Fruit fly (Drosophila melanogaster) whole organism, pupa: Measurements from ENCODE around the gene CG31075.

Source experiments
- CG10348 ChIP-seq: fragments of 200-800 bp; sonication (Bioruptor generic); IDR thresholded peaks from 2 replicates; pipeline ENCODE4 v1.3.6; 2022; ENCODE audit warnings: missing biosample characterization, missing genetic modification characterization
- CG12605 ChIP-seq: fragments of 200-800 bp; sonication (Bioruptor generic); IDR thresholded peaks from 2 replicates; pipeline ENCODE4 v1.3.6; 2022; ENCODE audit warnings: missing biosample characterization, missing genetic modification characterization
- CG13204 ChIP-seq: fragments of 200-800 bp; sonication (Bioruptor generic); optimal IDR thresholded peaks from 2 replicates; lab custom pipeline; 2018; ENCODE audit warnings: missing biosample characterization, mild to moderate bottlenecking, missing genetic modification characterization, moderate library complexity
- CG14655 ChIP-seq: fragments of 200-800 bp; sonication (Bioruptor generic); optimal IDR thresholded peaks from 3 replicates; lab custom pipeline; 2017; ENCODE audit warnings: mild to moderate bottlenecking, missing biosample characterization, missing genetic modification reagents, missing genetic modification characterization
- CG15710 ChIP-seq: fragments of 200-800 bp; sonication (Bioruptor generic); optimal IDR thresholded peaks from 2 replicates; lab custom pipeline; 2018; ENCODE audit warnings: missing biosample characterization, mild to moderate bottlenecking, missing genetic modification characterization, moderate library complexity
- CG17806 ChIP-seq: fragments of 200-800 bp; sonication (Bioruptor generic); optimal IDR thresholded peaks from 2 replicates; lab custom pipeline; 2018; ENCODE audit warnings: missing biosample characterization, mild to moderate bottlenecking, missing genetic modification characterization, moderate library complexity
- CG32121 ChIP-seq: fragments of 200-800 bp; sonication (Bioruptor generic); IDR thresholded peaks from 2 replicates; pipeline ENCODE4 v1.3.6; 2022; ENCODE audit warnings: missing biosample characterization, missing genetic modification characterization
- CG34367 ChIP-seq: fragments of 200-800 bp; sonication (Bioruptor generic); optimal IDR thresholded peaks from 2 replicates; lab custom pipeline; 2018; ENCODE audit warnings: missing biosample characterization, mild to moderate bottlenecking, missing genetic modification characterization
- CG4496 ChIP-seq: fragments of 200-800 bp; sonication (Bioruptor generic); IDR thresholded peaks from 3 replicates; pipeline ENCODE4 v1.3.6; 2022; ENCODE audit warnings: missing biosample characterization, missing genetic modification characterization
- CG8159 ChIP-seq: fragments of 200-800 bp; sonication (Bioruptor generic); optimal IDR thresholded peaks from 3 replicates; lab custom pipeline; 2018; ENCODE audit warnings: missing biosample characterization, mild to moderate bottlenecking, missing genetic modification characterization, moderate library complexity
- CG8301 ChIP-seq: fragments of 200-800 bp; sonication (Bioruptor generic); optimal IDR thresholded peaks from 2 replicates; lab custom pipeline; 2018; ENCODE audit warnings: missing biosample characterization, mild to moderate bottlenecking, missing genetic modification characterization
- CG9948 ChIP-seq: fragments of 200-800 bp; sonication (Bioruptor generic); optimal IDR thresholded peaks from 2 replicates; lab custom pipeline; 2018; ENCODE audit warnings: missing biosample characterization, mild to moderate bottlenecking, missing genetic modification characterization, moderate library complexity
- D1 ChIP-seq: fragments of 200-800 bp; sonication (Bioruptor generic); optimal IDR thresholded peaks from 2 replicates; lab custom pipeline; 2018; ENCODE audit warnings: missing biosample characterization, mild to moderate bottlenecking, missing genetic modification characterization, moderate library complexity
- EcR ChIP-seq: fragments of 200-800 bp; sonication (Bioruptor generic); optimal IDR thresholded peaks from 3 replicates; lab custom pipeline; 2019; ENCODE audit warnings: missing biosample characterization, missing genetic modification characterization, mild to moderate bottlenecking, moderate library complexity, missing genetic modification reagents
- Ets98B ChIP-seq: fragments of 200-800 bp; sonication (Bioruptor generic); IDR thresholded peaks from 2 replicates; pipeline ENCODE4 v1.3.6; 2022; ENCODE audit warnings: missing biosample characterization, missing genetic modification characterization
- Pif1A ChIP-seq: fragments of 200-800 bp; sonication (Bioruptor generic); optimal IDR thresholded peaks from 3 replicates; lab custom pipeline; 2016; ENCODE audit warnings: missing biosample characterization, missing genetic modification characterization
- Pif1B ChIP-seq: fragments of 200-800 bp; sonication (Bioruptor generic); optimal IDR thresholded peaks from 3 replicates; lab custom pipeline; 2016; ENCODE audit warnings: missing biosample characterization, missing genetic modification characterization
- Snoo ChIP-seq: fragments of 200-800 bp; sonication (Bioruptor generic); optimal IDR thresholded peaks from 3 replicates; lab custom pipeline; 2017; ENCODE audit warnings: missing biosample characterization, mild to moderate bottlenecking, missing genetic modification characterization, inconsistent platforms
- fd96Ca ChIP-seq: fragments of 200-800 bp; sonication (Bioruptor generic); IDR thresholded peaks from 3 replicates; pipeline ENCODE4 v1.3.6; 2022; ENCODE audit warnings: missing biosample characterization, missing genetic modification characterization
- gl ChIP-seq: fragments of 200-800 bp; sonication (Bioruptor generic); optimal IDR thresholded peaks from 2 replicates; lab custom pipeline; 2018; ENCODE audit warnings: missing biosample characterization, mild to moderate bottlenecking, missing genetic modification characterization
- rn ChIP-seq: fragments of 200-800 bp; sonication (Bioruptor generic); IDR thresholded peaks from 2 replicates; pipeline ENCODE4 v1.3.6; 2022; ENCODE audit warnings: missing biosample characterization, missing genetic modification characterization

CG31075 gene

dm6 chr3R:26967587-26968312 lies 20.6 kb downstream of the CG31075 start:
- TF ChIP-seq Pif1B (GFP tag; lab: Kevin White, UChicago) (peak; percentile 3), Pif1A (no peak), CG34367 (tag; lab: Kevin White, UChicago) (peak; percentile 8), Ets98B (peak; percentile 67), CG8301 (tag; lab: Kevin White, UChicago) (peak; percentile 39), CG9948 (tag; lab: Kevin White, UChicago) (peak; percentile 5), CG12605 (peak; percentile 1; the same call in 1 of the 2 replicates), fd96Ca (GFP tag; lab: Robert Waterston, UW) (peak; percentile 71; the same call in 2 of the 3 replicates), CG13204 (GFP tag; lab: Kevin White, UChicago) (no peak), CG32121 (peak; percentile 75), CG8159 (peak; percentile 49), gl (no peak), CG10348 (GFP tag; lab: Robert Waterston, UW) (no peak), Snoo (tag; lab: Kevin White, UChicago) (peak; percentile 38), CG15710 (peak; percentile 9), EcR (GFP tag; lab: Kevin White, UChicago) (no peak), rn (no peak; the same call in 1 of the 2 replicates), CG14655 (GFP tag; lab: Kevin White, UChicago) (peak; percentile 46), CG4496 (GFP tag; lab: Robert Waterston, UW) (peak; percentile 77)
- TF ChIP-seq, all 21 proteins: peak for 13

- peak; percentile 53 for TF ChIP-seq CG13204 (GFP tag; lab: Kevin White, UChicago)
- no peak for TF ChIP-seq Snoo (tag; lab: Kevin White, UChicago)
- peak; percentile 45; the same call in 1 of the 3 replicates for TF ChIP-seq CG4496 (GFP tag; lab: Robert Waterston, UW)
- TF ChIP-seq CG15710 = no peak
- peak; percentile 25 for TF ChIP-seq D1
- no peak for TF ChIP-seq CG9948 (tag; lab: Kevin White, UChicago)
- TF ChIP-seq CG14655 (GFP tag; lab: Kevin White, UChicago) = no peak
These were observed 21.5 kb downstream of the CG31075 start, which contains the start of gene CG5521 for dm6 chr3R:26966794-26967323. Gene CG5521, plus strand, starts transcription at chr3R:26966930.

dm6 chr3R:26966385-26966784 lies 21.9 kb downstream of the CG31075 start, which contains the start of gene Gr97a:
Gene Gr97a, minus strand, starts transcription at chr3R:26966485.
- TF ChIP-seq CG10348 (GFP tag; lab: Robert Waterston, UW) (no peak), CG9948 (tag; lab: Kevin White, UChicago) (no peak), CG8301 (tag; lab: Kevin White, UChicago) (no peak), CG17806 (no peak), Snoo (tag; lab: Kevin White, UChicago) (no peak), fd96Ca (GFP tag; lab: Robert Waterston, UW) (no peak), EcR (GFP tag; lab: Kevin White, UChicago) (no peak), CG15710 (no peak), D1 (no peak), CG12605 (no peak)

- TF ChIP-seq rn = no peak
- no peak for TF ChIP-seq CG17806
- TF ChIP-seq CG12605 = no peak
- no peak for TF ChIP-seq CG4496 (GFP tag; lab: Robert Waterston, UW)
- no peak for TF ChIP-seq CG13204 (GFP tag; lab: Kevin White, UChicago)
- TF ChIP-seq D1 = no peak
- no peak for TF ChIP-seq Ets98B
- TF ChIP-seq CG10348 (GFP tag; lab: Robert Waterston, UW) = no peak
- TF ChIP-seq EcR (GFP tag; lab: Kevin White, UChicago) = no peak
- no peak for TF ChIP-seq CG8159
- no peak for TF ChIP-seq CG15710
- peak; percentile 8 for TF ChIP-seq CG8301 (tag; lab: Kevin White, UChicago)
- no peak for TF ChIP-seq fd96Ca (GFP tag; lab: Robert Waterston, UW)
- TF ChIP-seq CG14655 (GFP tag; lab: Kevin White, UChicago) = peak; percentile 28
- TF ChIP-seq, all 21 proteins: peak for 2
These were observed 23.7 kb downstream of the CG31075 start, which contains the start of gene Tsp97E for dm6 chr3R:26964452-26965133. Gene Tsp97E, minus strand, starts transcription at chr3R:26964817.

dm6 chr3R:26963747-26964174 lies 24.6 kb downstream of the CG31075 start:
- TF ChIP-seq CG10348 (GFP tag; lab: Robert Waterston, UW) (no peak), CG13204 (GFP tag; lab: Kevin White, UChicago) (no peak), rn (0 out of 2 replicates have a peak, but pooled peaks have one; percentile 6), D1 (no peak), CG15710 (peak; percentile 64), Ets98B (peak; percentile 41), Pif1A (peak; percentile 80), CG32121 (peak; percentile 62), CG9948 (tag; lab: Kevin White, UChicago) (peak; percentile 74), CG34367 (tag; lab: Kevin White, UChicago) (peak; percentile 62), CG17806 (peak; percentile 89), CG14655 (GFP tag; lab: Kevin White, UChicago) (peak; percentile 64), Snoo (tag; lab: Kevin White, UChicago) (peak; percentile 24), EcR (GFP tag; lab: Kevin White, UChicago) (no peak), fd96Ca (GFP tag; lab: Robert Waterston, UW) (peak; percentile 57; the same call in 2 of the 3 replicates), CG4496 (GFP tag; lab: Robert Waterston, UW) (peak; percentile 73; the same call in 1 of the 3 replicates), CG8301 (tag; lab: Kevin White, UChicago) (peak; percentile 76), Pif1B (GFP tag; lab: Kevin White, UChicago) (peak; percentile 54), CG12605 (no peak), CG8159 (peak; percentile 88), gl (peak; percentile 54)
- TF ChIP-seq, all 21 proteins: peak for 16
